Fruit fly (Drosophila melanogaster) whole organism, adult: Measurements from ENCODE around the gene CG44422.

ENCODE experiments used
- CG12768 ChIP-seq: fragments of 200-800 bp; sonication (Bioruptor generic); optimal IDR thresholded peaks from 2 replicates; lab custom pipeline; 2017; ENCODE audit warnings: missing biosample characterization, missing genetic modification characterization, mild to moderate bottlenecking, moderate library complexity, missing genetic modification reagents
- CG1620 ChIP-seq: fragments of 200-800 bp; sonication (Bioruptor generic); optimal IDR thresholded peaks from 2 replicates; lab custom pipeline; 2016; ENCODE audit warnings: missing biosample characterization, missing genetic modification characterization
- CG33017 ChIP-seq: fragments of 200-800 bp; sonication (Bioruptor generic); optimal IDR thresholded peaks from 2 replicates; lab custom pipeline; 2018; ENCODE audit warnings: missing biosample characterization, mild to moderate bottlenecking, missing genetic modification characterization, moderate library complexity
- CG5204 ChIP-seq: fragments of 200-800 bp; sonication (Bioruptor generic); optimal IDR thresholded peaks from 2 replicates; lab custom pipeline; 2016; ENCODE audit warnings: missing biosample characterization, missing genetic modification characterization
- CG7045 ChIP-seq: fragments of 200-800 bp; sonication (Bioruptor generic); optimal IDR thresholded peaks from 2 replicates; lab custom pipeline; 2017; ENCODE audit warnings: missing biosample characterization, mild to moderate bottlenecking, missing genetic modification characterization
- CG7101 ChIP-seq: fragments of 200-800 bp; sonication (Bioruptor generic); optimal IDR thresholded peaks from 2 replicates; lab custom pipeline; 2018; ENCODE audit warnings: missing biosample characterization, mild to moderate bottlenecking, missing genetic modification characterization, moderate library complexity
- Crg-1 ChIP-seq: fragments of 200-800 bp; sonication (Bioruptor generic); optimal IDR thresholded peaks from 2 replicates; lab custom pipeline; 2016; ENCODE audit warnings: missing biosample characterization, missing genetic modification characterization
- Hr96 ChIP-seq: fragments of 200-800 bp; sonication (Bioruptor generic); optimal IDR thresholded peaks from 2 replicates; lab custom pipeline; 2016; ENCODE audit warnings: missing biosample characterization, missing genetic modification characterization
- cic ChIP-seq: fragments of 200-800 bp; sonication (Bioruptor generic); optimal IDR thresholded peaks from 2 replicates; lab custom pipeline; 2017; ENCODE audit warnings: missing biosample characterization, mild to moderate bottlenecking, missing genetic modification characterization, moderate library complexity
- kay ChIP-seq: fragments of 200-800 bp; sonication (Bioruptor generic); peaks from one replicate; lab custom pipeline; 2016; ENCODE audit warnings: missing biosample characterization, missing genetic modification characterization, borderline replicate concordance
- tj ChIP-seq: fragments of 200-800 bp; sonication (Bioruptor generic); optimal IDR thresholded peaks from 3 replicates; lab custom pipeline; 2017; ENCODE audit warnings: missing biosample characterization, mild to moderate bottlenecking, missing genetic modification characterization, moderate library complexity
- toe ChIP-seq: fragments of 200-800 bp; sonication (Bioruptor generic); optimal IDR thresholded peaks from 2 replicates; lab custom pipeline; 2016; ENCODE audit warnings: missing biosample characterization, missing genetic modification characterization

DNA sequence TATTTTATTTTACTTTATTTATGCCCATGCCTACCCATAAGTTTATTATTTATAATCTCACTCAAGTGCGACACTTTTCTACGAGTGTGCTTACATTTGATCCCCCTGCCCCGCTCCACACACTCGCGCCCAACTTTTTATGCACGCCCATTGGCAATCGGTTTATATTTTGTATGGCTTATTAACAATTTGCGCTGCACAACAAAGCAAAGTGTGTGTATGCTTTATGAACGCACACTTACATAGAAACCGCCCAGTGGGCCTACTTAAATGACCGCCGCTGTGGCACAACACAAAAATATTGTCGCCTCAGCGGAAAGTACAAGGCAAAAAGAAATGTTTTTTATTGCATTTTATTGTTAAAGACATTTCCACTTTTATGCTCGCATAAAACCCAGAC, 19.0 kb downstream of the CG44422 start:
- no peak for TF ChIP-seq tj (GFP tag; lab: Kevin White, UChicago)
- TF ChIP-seq toe = no peak
- TF ChIP-seq CG7045 (GFP tag; lab: Kevin White, UChicago) = no peak
- no peak for TF ChIP-seq CG12768 (GFP tag; lab: Kevin White, UChicago)
- no peak for TF ChIP-seq CG33017 (tag; lab: Kevin White, UChicago)
- TF ChIP-seq CG7101 (tag; lab: Kevin White, UChicago) = no peak
- TF ChIP-seq kay (GFP tag; lab: Kevin White, UChicago) = no peak
- TF ChIP-seq CG5204 = no peak
- TF ChIP-seq cic = no peak
- TF ChIP-seq CG1620 (GFP tag; lab: Kevin White, UChicago) = no peak
- no peak for TF ChIP-seq Hr96 (GFP tag; lab: Kevin White, UChicago)
- no peak for TF ChIP-seq Crg-1 (GFP tag; lab: Kevin White, UChicago)
